Worm (Caenorhabditis elegans): ENCODE results near the gene clc-32.

Gene clc-32

DNA sequence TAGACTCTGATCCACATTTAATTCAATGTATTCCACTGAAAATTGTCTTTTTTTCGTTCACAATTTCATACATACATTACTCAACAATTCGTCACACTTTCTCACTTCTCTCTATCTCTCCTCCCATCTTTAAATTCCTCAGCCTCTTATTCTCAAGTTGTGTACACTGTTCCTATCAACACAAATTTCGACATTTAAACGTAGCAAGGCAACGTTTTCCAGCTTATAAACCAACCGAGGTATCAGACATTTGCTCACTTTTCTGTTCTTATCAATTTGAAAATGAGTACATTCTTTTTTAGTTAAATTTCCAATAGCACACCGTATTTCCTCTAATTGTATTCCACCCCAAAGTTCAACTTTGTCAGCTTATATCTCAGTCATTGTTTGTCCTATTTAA, 20.0 kb downstream of the clc-32 start, which contains the start of gene skr-3:
Gene skr-3, plus strand, starts transcription at position 163 of the 400 bp plus-strand sequence.
- no peak for TF ChIP-seq nhr-237 (tag; optimal IDR thresholded peaks at IDR 0.05)
- no peak for TF ChIP-seq unc-120 (tag; optimal IDR thresholded peaks at IDR 0.05; ENCODE audit: poor library complexity, severe bottlenecking)
- no peak for TF ChIP-seq unc-39 (tag; optimal IDR thresholded peaks at IDR 0.05)
- TF ChIP-seq flh-1 (GFP tag; optimal IDR thresholded peaks at IDR 0.05), result no peak
- TF ChIP-seq nhr-28 (tag; optimal IDR thresholded peaks at IDR 0.05), result no peak

DNA sequence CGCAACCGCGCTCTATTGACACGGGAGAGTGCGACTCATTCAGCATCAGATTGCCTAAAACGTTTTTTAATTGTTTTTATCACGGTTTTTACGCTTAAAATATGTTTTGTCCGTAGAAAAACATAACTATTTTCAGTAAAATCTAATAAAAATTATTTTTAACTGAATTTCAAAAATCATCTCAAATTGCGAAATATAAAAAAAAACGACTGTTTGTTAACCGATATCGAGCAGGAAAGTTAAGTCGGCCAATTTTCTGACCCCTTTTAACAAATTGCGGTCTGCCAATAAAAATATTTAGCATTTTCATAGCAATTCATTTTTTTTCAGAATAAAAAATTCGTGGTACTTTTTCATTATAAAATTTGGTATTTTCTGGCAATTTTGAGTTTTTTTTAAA, 20.5 kb downstream of the clc-32 start:
- TF ChIP-seq ceh-43 (GFP tag; optimal IDR thresholded peaks at IDR 0.05), result no peak
- TF ChIP-seq cnd-1 (tag; optimal IDR thresholded peaks at IDR 0.05), result no peak
- no peak for TF ChIP-seq sptf-1 (tag; optimal IDR thresholded peaks at IDR 0.05)
- no peak for TF ChIP-seq hlh-1 (tag; optimal IDR thresholded peaks at IDR 0.05)
- no peak for TF ChIP-seq mab-5 (tag; optimal IDR thresholded peaks at IDR 0.05)
- no peak for TF ChIP-seq mep-1 (tag; optimal IDR thresholded peaks at IDR 0.05)
- TF ChIP-seq lin-13 (tag; optimal IDR thresholded peaks at IDR 0.05), result no peak
- no peak for TF ChIP-seq unc-62 (GFP tag; optimal IDR thresholded peaks at IDR 0.05)
- no peak for TF ChIP-seq zip-8 (tag; optimal IDR thresholded peaks at IDR 0.05)
- no peak for TF ChIP-seq drap-1 (GFP tag; optimal IDR thresholded peaks at IDR 0.05)
- TF ChIP-seq M03D4.4 (tag; optimal IDR thresholded peaks at IDR 0.05), result no peak
- no peak for TF ChIP-seq ceh-39 (tag; optimal IDR thresholded peaks at IDR 0.05)

ce11 chrV:16118601-16119000, 22.4 kb downstream of the clc-32 start, which contains the start of gene str-103:
Gene str-103 (minus strand): TSS chrV:16118701.
- TF ChIP-seq lin-13 (tag; optimal IDR thresholded peaks at IDR 0.05), result no peak
- no peak for TF ChIP-seq elt-1 (tag; optimal IDR thresholded peaks at IDR 0.05; ENCODE audit: borderline replicate concordance, insufficient read depth)
- no peak for TF ChIP-seq ceh-43 (GFP tag; optimal IDR thresholded peaks at IDR 0.05)
- TF ChIP-seq lin-32 (GFP tag; optimal IDR thresholded peaks at IDR 0.05), result no peak
- TF ChIP-seq ceh-83 (GFP tag; optimal IDR thresholded peaks at IDR 0.05), result no peak

ce11 chrV:16115381-16115780, 25.6 kb downstream of the clc-32 start, which contains the start of gene str-25:
Gene str-25 (plus strand): TSS chrV:16115681.
- TF ChIP-seq ceh-83 (GFP tag; optimal IDR thresholded peaks at IDR 0.05), result no peak
- TF ChIP-seq cnd-1 (tag; optimal IDR thresholded peaks at IDR 0.05), result no peak
- no peak for TF ChIP-seq lin-13 (tag; optimal IDR thresholded peaks at IDR 0.05)
- TF ChIP-seq ceh-39 (tag; optimal IDR thresholded peaks at IDR 0.05), result no peak
- no peak for TF ChIP-seq unc-62 (GFP tag; optimal IDR thresholded peaks at IDR 0.05)
- TF ChIP-seq unc-39 (tag; optimal IDR thresholded peaks at IDR 0.05), result no peak
- no peak for TF ChIP-seq snpc-4 (tag; optimal IDR thresholded peaks at IDR 0.05)
- no peak for TF ChIP-seq ceh-43 (GFP tag; optimal IDR thresholded peaks at IDR 0.05)
- TF ChIP-seq sem-2 (GFP tag; optimal IDR thresholded peaks at IDR 0.05), result no peak
- TF ChIP-seq elt-3 (tag; optimal IDR thresholded peaks at IDR 0.05), result no peak

DNA sequence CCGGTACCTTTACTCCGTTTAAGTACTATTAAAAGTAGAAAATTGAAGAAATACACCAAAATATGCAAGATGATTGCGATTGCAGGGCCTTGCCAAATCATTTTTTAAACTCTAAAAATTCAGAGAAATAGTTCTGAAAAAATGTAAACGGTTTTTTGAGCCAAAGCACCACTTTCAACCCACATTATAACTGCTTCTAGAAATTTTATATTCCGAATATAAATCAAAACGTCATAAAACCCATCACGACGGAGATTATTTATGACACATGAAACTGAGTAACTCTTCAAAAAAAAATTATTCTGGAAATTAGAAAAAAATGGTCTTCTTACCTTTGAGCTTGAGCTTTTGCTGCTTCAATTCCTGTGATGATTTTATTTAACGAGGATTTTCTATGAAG, 26.7 kb downstream of the clc-32 start, which contains the start of gene srxa-16:
Gene srxa-16, minus strand, starts transcription at position 101 of the 400 bp plus-strand sequence.
- no peak for TF ChIP-seq sem-2 (GFP tag; optimal IDR thresholded peaks at IDR 0.05)
- TF ChIP-seq nhr-76 (tag; optimal IDR thresholded peaks at IDR 0.05), result no peak
- TF ChIP-seq cnd-1 (tag; optimal IDR thresholded peaks at IDR 0.05), result no peak
- no peak for TF ChIP-seq ztf-11 (tag; optimal IDR thresholded peaks at IDR 0.05)
- TF ChIP-seq lin-32 (GFP tag; optimal IDR thresholded peaks at IDR 0.05), result no peak
- TF ChIP-seq ceh-43 (GFP tag; optimal IDR thresholded peaks at IDR 0.05), result no peak
- TF ChIP-seq nhr-237 (tag; optimal IDR thresholded peaks at IDR 0.05), result no peak
- no peak for TF ChIP-seq ceh-39 (tag; optimal IDR thresholded peaks at IDR 0.05)
- TF ChIP-seq unc-62 (GFP tag; optimal IDR thresholded peaks at IDR 0.05), result no peak
- no peak for TF ChIP-seq zip-8 (tag; optimal IDR thresholded peaks at IDR 0.05)
- no peak for TF ChIP-seq pha-4 (tag; optimal IDR thresholded peaks at IDR 0.05)
- no peak for TF ChIP-seq ces-1 (GFP tag; optimal IDR thresholded peaks at IDR 0.05)
- TF ChIP-seq ceh-83 (GFP tag; optimal IDR thresholded peaks at IDR 0.05), result no peak
- no peak for TF ChIP-seq tbx-8 (GFP tag; optimal IDR thresholded peaks at IDR 0.05)
- TF ChIP-seq ham-2 (GFP tag; optimal IDR thresholded peaks at IDR 0.05), result no peak
- no peak for TF ChIP-seq mab-5 (tag; optimal IDR thresholded peaks at IDR 0.05)
- no peak for TF ChIP-seq lin-13 (tag; optimal IDR thresholded peaks at IDR 0.05)
- no peak for TF ChIP-seq unc-39 (tag; optimal IDR thresholded peaks at IDR 0.05)
- no peak for TF ChIP-seq snpc-4 (tag; optimal IDR thresholded peaks at IDR 0.05)
- TF ChIP-seq blmp-1 (tag; optimal IDR thresholded peaks at IDR 0.05), result no peak

Data from whole organism, mixed stage, embryonic.